Worm (Caenorhabditis elegans): Measurements from ENCODE around the gene srj-37.

Gene srj-37

ce11 chrV:638328-638727 is at the start of gene srj-37:
Gene srj-37, plus strand, starts transcription at chrV:638628.
- no peak for TF ChIP-seq med-1 (GFP tag; optimal IDR thresholded peaks at IDR 0.05; ENCODE audit: insufficient read depth)
- TF ChIP-seq tab-1 (GFP tag; IDR thresholded peaks at IDR 0.05), result no peak
- TF ChIP-seq cog-1 (tag; optimal IDR thresholded peaks at IDR 0.05), result no peak
- TF ChIP-seq ztf-23 (GFP tag; IDR thresholded peaks at IDR 0.05), result no peak
- TF ChIP-seq ref-1 (GFP tag; conservative IDR thresholded peaks at IDR 0.05), result no peak
- TF ChIP-seq flt-1 (GFP tag; IDR thresholded peaks at IDR 0.05), result no peak
- TF ChIP-seq klf-2 (GFP tag; conservative IDR thresholded peaks at IDR 0.05), result no peak
- no peak for TF ChIP-seq T22C8.4 (GFP tag; IDR thresholded peaks at IDR 0.05)
- TF ChIP-seq ztf-29 (GFP tag; IDR thresholded peaks at IDR 0.05), result no peak

- no peak for TF ChIP-seq cog-1 (tag; optimal IDR thresholded peaks at IDR 0.05)
- TF ChIP-seq T22C8.4 (GFP tag; IDR thresholded peaks at IDR 0.05), result no peak
- no peak for TF ChIP-seq med-1 (GFP tag; optimal IDR thresholded peaks at IDR 0.05; ENCODE audit: insufficient read depth)
- TF ChIP-seq ztf-23 (GFP tag; IDR thresholded peaks at IDR 0.05), result no peak
- no peak for TF ChIP-seq ztf-29 (GFP tag; IDR thresholded peaks at IDR 0.05)
- TF ChIP-seq flt-1 (GFP tag; IDR thresholded peaks at IDR 0.05), result no peak
- no peak for TF ChIP-seq tab-1 (GFP tag; IDR thresholded peaks at IDR 0.05)
- no peak for TF ChIP-seq klf-2 (GFP tag; conservative IDR thresholded peaks at IDR 0.05)
Measured at ce11 chrV:590182-590581, 48.2 kb upstream of the srj-37 start, which contains the start of gene ZK488.6. Gene ZK488.6, plus strand, starts transcription at chrV:590482.

ce11 chrV:592959-593358 is 45.5 kb upstream of the srj-37 start, which contains the start of gene ZK488.5:
Gene ZK488.5, plus strand, starts transcription at chrV:593259.
- no peak for TF ChIP-seq ztf-29 (GFP tag; IDR thresholded peaks at IDR 0.05)
- no peak for TF ChIP-seq T22C8.4 (GFP tag; IDR thresholded peaks at IDR 0.05)
- no peak for TF ChIP-seq ref-1 (GFP tag; conservative IDR thresholded peaks at IDR 0.05)

ce11 chrV:596923-597322 is 41.5 kb upstream of the srj-37 start:
- TF ChIP-seq ref-1 (GFP tag; conservative IDR thresholded peaks at IDR 0.05) (no peak), klf-2 (GFP tag; conservative IDR thresholded peaks at IDR 0.05) (no peak)

- no peak for TF ChIP-seq ref-1 (GFP tag; conservative IDR thresholded peaks at IDR 0.05)
- no peak for TF ChIP-seq ztf-29 (GFP tag; IDR thresholded peaks at IDR 0.05)
- no peak for TF ChIP-seq klf-2 (GFP tag; conservative IDR thresholded peaks at IDR 0.05)
- no peak for TF ChIP-seq T22C8.4 (GFP tag; IDR thresholded peaks at IDR 0.05)
- TF ChIP-seq flt-1 (GFP tag; IDR thresholded peaks at IDR 0.05), result no peak
- TF ChIP-seq tab-1 (GFP tag; IDR thresholded peaks at IDR 0.05), result no peak
- no peak for TF ChIP-seq cog-1 (tag; optimal IDR thresholded peaks at IDR 0.05)
- TF ChIP-seq med-1 (GFP tag; optimal IDR thresholded peaks at IDR 0.05; ENCODE audit: insufficient read depth), result no peak
- TF ChIP-seq ztf-23 (GFP tag; IDR thresholded peaks at IDR 0.05), result no peak
Measured at ce11 chrV:597823-598222, 40.6 kb upstream of the srj-37 start.

ce11 chrV:598626-599025 is 39.8 kb upstream of the srj-37 start:
- TF ChIP-seq ref-1 (GFP tag; conservative IDR thresholded peaks at IDR 0.05) (no peak), klf-2 (GFP tag; conservative IDR thresholded peaks at IDR 0.05) (no peak), med-1 (GFP tag; optimal IDR thresholded peaks at IDR 0.05; ENCODE audit: insufficient read depth) (no peak), ztf-29 (GFP tag; IDR thresholded peaks at IDR 0.05) (no peak), ztf-23 (GFP tag; IDR thresholded peaks at IDR 0.05) (no peak), T22C8.4 (GFP tag; IDR thresholded peaks at IDR 0.05) (no peak)

- TF ChIP-seq ztf-23 (GFP tag; IDR thresholded peaks at IDR 0.05) (no peak), cog-1 (tag; optimal IDR thresholded peaks at IDR 0.05) (no peak), tab-1 (GFP tag; IDR thresholded peaks at IDR 0.05) (no peak), T22C8.4 (GFP tag; IDR thresholded peaks at IDR 0.05) (no peak), flt-1 (GFP tag; IDR thresholded peaks at IDR 0.05) (no peak), ref-1 (GFP tag; conservative IDR thresholded peaks at IDR 0.05) (no peak)
Measured at ce11 chrV:599783-600182, 38.6 kb upstream of the srj-37 start.

- TF ChIP-seq ref-1 (GFP tag; conservative IDR thresholded peaks at IDR 0.05), result no peak
- no peak for TF ChIP-seq flt-1 (GFP tag; IDR thresholded peaks at IDR 0.05)
- no peak for TF ChIP-seq tab-1 (GFP tag; IDR thresholded peaks at IDR 0.05)
- TF ChIP-seq T22C8.4 (GFP tag; IDR thresholded peaks at IDR 0.05), result no peak
- no peak for TF ChIP-seq klf-2 (GFP tag; conservative IDR thresholded peaks at IDR 0.05)
- no peak for TF ChIP-seq cog-1 (tag; optimal IDR thresholded peaks at IDR 0.05)
- no peak for TF ChIP-seq ztf-29 (GFP tag; IDR thresholded peaks at IDR 0.05)
- TF ChIP-seq med-1 (GFP tag; optimal IDR thresholded peaks at IDR 0.05; ENCODE audit: insufficient read depth), result no peak
- TF ChIP-seq ztf-23 (GFP tag; IDR thresholded peaks at IDR 0.05), result no peak
Measured at ce11 chrV:600231-600630, 38.2 kb upstream of the srj-37 start, which contains the start of gene nhr-251. Gene nhr-251, plus strand, starts transcription at chrV:600531.

- no peak for TF ChIP-seq cog-1 (tag; optimal IDR thresholded peaks at IDR 0.05)
- no peak for TF ChIP-seq med-1 (GFP tag; optimal IDR thresholded peaks at IDR 0.05; ENCODE audit: insufficient read depth)
- TF ChIP-seq ztf-29 (GFP tag; IDR thresholded peaks at IDR 0.05), result no peak
Measured at ce11 chrV:604105-604504, 34.3 kb upstream of the srj-37 start, which contains the start of gene srlf-37. Gene srlf-37, minus strand, starts transcription at chrV:604205.

ce11 chrV:608844-609243 is 29.6 kb upstream of the srj-37 start, which contains the start of gene srw-109:
Gene srw-109, minus strand, starts transcription at chrV:608944.
- TF ChIP-seq ztf-23 (GFP tag; IDR thresholded peaks at IDR 0.05), result no peak
- TF ChIP-seq flt-1 (GFP tag; IDR thresholded peaks at IDR 0.05), result no peak
- TF ChIP-seq cog-1 (tag; optimal IDR thresholded peaks at IDR 0.05), result no peak
- no peak for TF ChIP-seq T22C8.4 (GFP tag; IDR thresholded peaks at IDR 0.05)
- no peak for TF ChIP-seq klf-2 (GFP tag; conservative IDR thresholded peaks at IDR 0.05)

- no peak for TF ChIP-seq ztf-29 (GFP tag; IDR thresholded peaks at IDR 0.05)
- TF ChIP-seq med-1 (GFP tag; optimal IDR thresholded peaks at IDR 0.05; ENCODE audit: insufficient read depth), result no peak
- no peak for TF ChIP-seq tab-1 (GFP tag; IDR thresholded peaks at IDR 0.05)
- no peak for TF ChIP-seq flt-1 (GFP tag; IDR thresholded peaks at IDR 0.05)
Measured at ce11 chrV:609671-610070, 28.8 kb upstream of the srj-37 start, which contains the start of gene srlf-36. Gene srlf-36, minus strand, starts transcription at chrV:609771.

Data from whole organism, midembryonic.